Worm (Caenorhabditis elegans): ENCODE data around the gene F59A6.2.

ce11 chrII:5058036-5058435, 43.5 kb downstream of the F59A6.2 start, which contains the start of gene C27A2.12:
- TF ChIP-seq unc-62 (GFP tag; optimal IDR thresholded peaks at IDR 0.05) (no peak), unc-86 (tag; optimal IDR thresholded peaks at IDR 0.05) (no peak), mdl-1 (tag; optimal IDR thresholded peaks at IDR 0.05) (no peak), lin-14 (GFP tag; optimal IDR thresholded peaks at IDR 0.05) (no peak), nhr-84 (tag; optimal IDR thresholded peaks at IDR 0.05) (no peak), elt-2 (tag; optimal IDR thresholded peaks at IDR 0.05) (no peak), sptf-1 (tag; optimal IDR thresholded peaks at IDR 0.05) (no peak), pqm-1 (tag; optimal IDR thresholded peaks at IDR 0.05) (no peak), ceh-8 (GFP tag; optimal IDR thresholded peaks at IDR 0.05) (no peak), ama-1 (optimal IDR thresholded peaks at IDR 0.05) (no peak)
